Worm (Caenorhabditis elegans) whole organism, L1 larva: ENCODE data around the gene srw-71.
A peak's percentile ranks its signal among the peaks of the same experiment; 100 is the strongest.

ENCODE experiments used
- C04F5.9 ChIP-seq: sonication (generic microtip); optimal IDR thresholded peaks from 2 replicates; lab custom pipeline; 2016; ENCODE audit warnings: missing genetic modification characterization, missing compliant biosample characterization
- C16A3.4 ChIP-seq: fragments of 150-350 bp; optimal IDR thresholded peaks from 2 replicates; lab custom pipeline; 2014; ENCODE audit warnings: missing biosample characterization, missing genetic modification characterization
- F16B12.6 ChIP-seq: fragments of 150-350 bp; optimal IDR thresholded peaks from 2 replicates; lab custom pipeline; 2014; ENCODE audit warnings: missing biosample characterization, missing genetic modification characterization
- Y116A8C.19 ChIP-seq: sonication (generic microtip); optimal IDR thresholded peaks from 2 replicates; lab custom pipeline; 2016; ENCODE audit warnings: missing compliant biosample characterization, missing genetic modification characterization, borderline replicate concordance
- aly-2 ChIP-seq: fragments of 150-350 bp; optimal IDR thresholded peaks from 2 replicates; lab custom pipeline; 2014; ENCODE audit warnings: missing biosample characterization, missing genetic modification characterization
- blmp-1 ChIP-seq: fragments of 150-350 bp; optimal IDR thresholded peaks from 2 replicates; lab custom pipeline; 2014; ENCODE audit warnings: missing biosample characterization, missing genetic modification characterization
- ceh-8 ChIP-seq: fragments of 200-800 bp; sonication (Bioruptor generic); optimal IDR thresholded peaks from 2 replicates; lab custom pipeline; 2018; ENCODE audit warnings: mild to moderate bottlenecking, missing genetic modification characterization, moderate library complexity, missing compliant biosample characterization
- ceh-82 ChIP-seq, 3 experiments: fragments of 150-350 bp in 1 of 3; sonication (generic microtip) in 2 of 3; optimal IDR thresholded peaks; 2 replicates each; lab custom pipeline; 2014 to 2017; ENCODE audit warnings: missing biosample characterization in 3 of 3, missing genetic modification characterization in 3 of 3
- ceh-88 ChIP-seq: fragments of 200-800 bp; sonication (Bioruptor generic); IDR thresholded peaks from 2 replicates; pipeline ENCODE4 v1.3.6; 2022; ENCODE audit warnings: missing genetic modification characterization, missing compliant biosample characterization
- ceh-90 ChIP-seq: sonication (generic microtip); optimal IDR thresholded peaks from 2 replicates; lab custom pipeline; 2016; ENCODE audit warnings: missing genetic modification characterization, missing compliant biosample characterization
- dpl-1 ChIP-seq, 3 experiments: fragments of 150-350 bp in 2 of 3; sonication (generic microtip) in 1 of 3; optimal IDR thresholded peaks; 2 replicates each; lab custom pipeline; 2014 to 2017; ENCODE audit warnings: missing biosample characterization in 3 of 3, missing genetic modification characterization in 3 of 3, missing genetic modification reagents in 3 of 3
- dsc-1 ChIP-seq: sonication (generic microtip); optimal IDR thresholded peaks from 2 replicates; lab custom pipeline; 2016; ENCODE audit warnings: mild to moderate bottlenecking, missing genetic modification characterization, missing compliant biosample characterization
- efl-1 ChIP-seq, 4 experiments: fragments of 150-350 bp; optimal IDR thresholded peaks in 3 of 4; peaks in 1 of 4; 1 replicate in 1 of 4; 2 replicates in 3 of 4; lab custom pipeline; 2014; ENCODE audit warnings: missing biosample characterization in 2 of 4, missing genetic modification characterization in 2 of 4, missing genetic modification reagents in 2 of 4
- egl-13 ChIP-seq: sonication (generic microtip); optimal IDR thresholded peaks from 2 replicates; lab custom pipeline; 2016; ENCODE audit warnings: missing genotype, missing genetic modification reagents, missing genetic modification characterization, missing compliant biosample characterization
- elt-3 ChIP-seq, 6 experiments: fragments of 150-350 bp in 1 of 6; sonication (generic microtip); optimal IDR thresholded peaks; 2 replicates each; lab custom pipeline; 2017 to 2018; ENCODE audit warnings: missing biosample characterization in 6 of 6, missing genetic modification characterization in 6 of 6, inconsistent platforms in 1 of 6
- fkh-8 ChIP-seq: sonication (generic microtip); optimal IDR thresholded peaks from 2 replicates; lab custom pipeline; 2016; ENCODE audit warnings: mild to moderate bottlenecking, missing genetic modification characterization, missing compliant biosample characterization
- fos-1 ChIP-seq: fragments of 150-350 bp; optimal IDR thresholded peaks from 2 replicates; lab custom pipeline; 2014; ENCODE audit warnings: missing biosample characterization, missing genetic modification characterization
- hlh-4 ChIP-seq: sonication (generic microtip); optimal IDR thresholded peaks from 2 replicates; lab custom pipeline; 2016; ENCODE audit warnings: mild to moderate bottlenecking, missing genetic modification characterization, missing compliant biosample characterization
- isw-1 ChIP-seq: fragments of 200-800 bp; sonication (Bioruptor generic); IDR thresholded peaks from 2 replicates; pipeline ENCODE4 v1.3.6; 2022; ENCODE audit warnings: missing genetic modification characterization, missing compliant biosample characterization
- jun-1 ChIP-seq: fragments of 150-350 bp; optimal IDR thresholded peaks from 2 replicates; lab custom pipeline; 2014; ENCODE audit warnings: missing biosample characterization, missing genetic modification reagents, missing genetic modification characterization
- lin-13 ChIP-seq: fragments of 150-350 bp; optimal IDR thresholded peaks from 2 replicates; lab custom pipeline; 2014; ENCODE audit warnings: missing biosample characterization, missing genetic modification reagents, missing genetic modification characterization
- lin-15B ChIP-seq: fragments of 150-350 bp; sonication (generic microtip); optimal IDR thresholded peaks from 3 replicates; lab custom pipeline; 2014; ENCODE audit warnings: missing biosample characterization, missing genetic modification characterization
- lir-3 ChIP-seq: sonication (generic microtip); optimal IDR thresholded peaks from 2 replicates; lab custom pipeline; 2016; ENCODE audit warnings: mild to moderate bottlenecking, missing genetic modification characterization, moderate library complexity, missing compliant biosample characterization; ENCODE audit not compliant: poor library complexity
- lsy-2 ChIP-seq, 2 experiments: fragments of 150-350 bp; optimal IDR thresholded peaks; 2 replicates each; lab custom pipeline; 2014; ENCODE audit warnings: missing biosample characterization in 2 of 2, missing genetic modification characterization in 2 of 2
- mab-9 ChIP-seq: fragments of 200-800 bp; sonication (Bioruptor generic); IDR thresholded peaks from 2 replicates; pipeline ENCODE4 v1.3.6; 2022; ENCODE audit warnings: missing genetic modification reagents, missing genetic modification characterization, missing compliant biosample characterization
- mdl-1 ChIP-seq, 2 experiments: fragments of 150-350 bp; optimal IDR thresholded peaks; 2 replicates each; lab custom pipeline; 2014 to 2017; ENCODE audit warnings: missing biosample characterization in 2 of 2, missing genetic modification characterization in 2 of 2, inconsistent platforms in 1 of 2
- nhr-11 ChIP-seq: fragments of 150-350 bp; optimal IDR thresholded peaks from 2 replicates; lab custom pipeline; 2014; ENCODE audit warnings: missing biosample characterization, missing genetic modification characterization
- nhr-12 ChIP-seq: sonication (generic microtip); optimal IDR thresholded peaks from 2 replicates; lab custom pipeline; 2017; ENCODE audit warnings: missing biosample characterization, missing genetic modification characterization
- nhr-19 ChIP-seq: fragments of 200-800 bp; sonication (Bioruptor generic); conservative IDR thresholded peaks from 2 replicates; pipeline ENCODE4 v1.3.6; 2022; ENCODE audit warnings: missing genetic modification characterization, missing compliant biosample characterization
- nhr-20 ChIP-seq: sonication (generic microtip); optimal IDR thresholded peaks from 2 replicates; lab custom pipeline; 2016; ENCODE audit warnings: mild to moderate bottlenecking, missing genetic modification characterization, missing compliant biosample characterization
- nhr-71 ChIP-seq: sonication (generic microtip); optimal IDR thresholded peaks from 2 replicates; lab custom pipeline; 2016; ENCODE audit warnings: mild to moderate bottlenecking, missing genetic modification characterization, moderate library complexity, missing compliant biosample characterization
- nhr-76 ChIP-seq: sonication (generic microtip); optimal IDR thresholded peaks from 2 replicates; lab custom pipeline; 2017; ENCODE audit warnings: missing biosample characterization, missing genetic modification characterization
- nhr-77 ChIP-seq: fragments of 150-350 bp; optimal IDR thresholded peaks from 2 replicates; lab custom pipeline; 2014; ENCODE audit warnings: missing biosample characterization, missing genetic modification characterization
- pqm-1 ChIP-seq: sonication (generic microtip); optimal IDR thresholded peaks from 3 replicates; lab custom pipeline; 2017; ENCODE audit warnings: missing biosample characterization, missing genetic modification characterization
- rnt-1 ChIP-seq: sonication (generic microtip); optimal IDR thresholded peaks from 2 replicates; lab custom pipeline; 2016; ENCODE audit warnings: mild to moderate bottlenecking, missing genetic modification characterization, moderate library complexity, missing compliant biosample characterization
- skn-1 ChIP-seq: fragments of 150-350 bp; optimal IDR thresholded peaks from 2 replicates; lab custom pipeline; 2014; ENCODE audit warnings: missing biosample characterization, missing genetic modification characterization
- snpc-4 ChIP-seq: fragments of 150-350 bp; optimal IDR thresholded peaks from 2 replicates; lab custom pipeline; 2014; ENCODE audit warnings: missing biosample characterization, missing genetic modification characterization
- snu-23 ChIP-seq: sonication (generic microtip); optimal IDR thresholded peaks from 2 replicates; lab custom pipeline; 2016; ENCODE audit warnings: missing genetic modification characterization, missing compliant biosample characterization
- sox-4 ChIP-seq: sonication (generic microtip); optimal IDR thresholded peaks from 2 replicates; lab custom pipeline; 2016; ENCODE audit warnings: missing genetic modification characterization, missing compliant biosample characterization
- sup-37 ChIP-seq: fragments of 200-800 bp; sonication (Bioruptor generic); optimal IDR thresholded peaks from 2 replicates; lab custom pipeline; 2018; ENCODE audit warnings: mild to moderate bottlenecking, missing genetic modification characterization, missing compliant biosample characterization
- unc-30 ChIP-seq: sonication (generic microtip); optimal IDR thresholded peaks from 2 replicates; lab custom pipeline; 2017; ENCODE audit warnings: missing biosample characterization, missing genetic modification characterization
- xbp-1 ChIP-seq: sonication (generic microtip); optimal IDR thresholded peaks from 2 replicates; lab custom pipeline; 2016; ENCODE audit warnings: missing genetic modification characterization, missing compliant biosample characterization
- zag-1 ChIP-seq: fragments of 150-350 bp; optimal IDR thresholded peaks from 2 replicates; lab custom pipeline; 2014; ENCODE audit warnings: missing biosample characterization, missing genetic modification characterization

The srw-71 gene

DNA sequence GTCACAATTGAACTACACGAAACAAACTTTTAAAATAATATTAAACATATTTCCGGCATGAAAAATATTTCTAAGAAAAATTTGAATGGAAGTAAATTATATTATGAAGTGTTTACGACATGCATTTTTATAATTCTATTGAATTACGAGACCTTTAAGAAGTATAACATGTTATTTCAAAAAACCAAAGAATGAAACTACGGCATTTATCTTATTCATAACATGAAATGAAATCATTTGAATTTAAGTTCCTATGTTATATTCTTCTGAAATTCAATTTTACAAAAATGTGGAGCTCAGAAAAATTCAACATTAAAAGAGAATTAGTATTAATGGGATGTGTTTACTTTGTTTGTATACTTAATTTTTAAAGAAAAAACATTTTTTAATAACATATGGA is at the start of gene srw-71:
srw-71 (minus strand) TSS at position 101 of the 400 bp plus-strand sequence.
- TF ChIP-seq C04F5.9 (tag; lab: Kevin White, UChicago) (no peak), fkh-8 (peak; percentile 33), nhr-11 (tag; lab: Kevin White, UChicago) (peak; percentile 30)

DNA sequence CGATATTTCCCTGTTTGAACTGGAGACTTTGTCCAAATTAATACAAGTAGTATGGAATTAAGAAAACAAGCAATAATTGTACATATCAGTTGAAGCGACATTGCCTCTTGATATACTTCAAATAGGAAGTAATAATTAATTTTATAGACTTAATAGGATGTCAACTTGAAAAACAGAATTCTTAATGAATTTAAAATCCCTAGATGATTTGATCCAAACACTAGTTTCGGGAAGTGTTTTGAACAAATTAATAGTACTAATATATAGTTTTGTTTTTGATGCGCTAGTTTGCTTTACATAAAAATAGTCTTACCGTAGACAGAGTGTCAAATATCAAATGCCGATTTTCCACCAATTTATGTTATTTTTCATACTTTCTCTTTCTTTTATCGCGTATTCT is 47.5 kb upstream of the srw-71 start, which contains the start of gene str-190:
str-190 (minus strand) TSS at position 101 of the 400 bp plus-strand sequence.
- no peak for TF ChIP-seq nhr-12 (tag; lab: Kevin White, UChicago)
- TF ChIP-seq mdl-1 (tag; optimal IDR thresholded peaks at IDR 0.05; lab: Kevin White, UChicago): no peak
- TF ChIP-seq elt-3 (tag; optimal IDR thresholded peaks at IDR 0.05; lab: Kevin White, UChicago): no peak
- TF ChIP-seq nhr-19 (GFP tag; lab: Robert Waterston, UW): no peak
- TF ChIP-seq C16A3.4: no peak

ce11 chrV:7476766-7477165 is 45.9 kb upstream of the srw-71 start, which contains the start of gene srh-125:
Gene srh-125, minus strand, starts transcription at chrV:7476866.
- no peak for TF ChIP-seq sup-37 (GFP tag; lab: Kevin White, UChicago)
- peak; percentile 63 for TF ChIP-seq hlh-4
- TF ChIP-seq fkh-8: peak; percentile 15
- TF ChIP-seq, all 84 proteins: peak for 2

DNA sequence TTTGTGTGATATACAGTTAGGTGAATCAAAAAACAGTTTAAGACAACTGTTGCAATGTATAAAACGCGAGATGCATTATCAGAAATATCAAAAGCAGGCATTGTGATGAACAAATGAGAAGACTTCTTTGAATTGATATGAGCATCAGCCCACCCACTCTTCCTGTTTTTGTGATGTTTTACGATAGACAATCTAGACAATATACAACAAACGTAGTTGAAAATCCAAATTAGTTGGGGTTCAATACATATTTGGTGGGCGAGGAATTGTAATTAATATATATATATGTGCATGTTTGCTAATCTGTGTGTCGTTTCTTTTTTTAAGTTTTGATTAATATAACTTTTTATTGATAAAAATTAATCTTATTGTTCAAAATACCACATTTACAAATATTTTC is 41.9 kb upstream of the srw-71 start, which contains the start of gene str-28:
str-28 (minus strand) TSS at position 101 of the 400 bp plus-strand sequence.
- TF ChIP-seq ceh-8 (no peak), isw-1 (no peak), Y116A8C.19 (tag; lab: Kevin White, UChicago) (no peak), nhr-11 (tag; lab: Kevin White, UChicago) (no peak), skn-1 (tag; lab: Kevin White, UChicago) (no peak), nhr-76 (no peak), nhr-77 (tag; lab: Kevin White, UChicago) (no peak)

DNA sequence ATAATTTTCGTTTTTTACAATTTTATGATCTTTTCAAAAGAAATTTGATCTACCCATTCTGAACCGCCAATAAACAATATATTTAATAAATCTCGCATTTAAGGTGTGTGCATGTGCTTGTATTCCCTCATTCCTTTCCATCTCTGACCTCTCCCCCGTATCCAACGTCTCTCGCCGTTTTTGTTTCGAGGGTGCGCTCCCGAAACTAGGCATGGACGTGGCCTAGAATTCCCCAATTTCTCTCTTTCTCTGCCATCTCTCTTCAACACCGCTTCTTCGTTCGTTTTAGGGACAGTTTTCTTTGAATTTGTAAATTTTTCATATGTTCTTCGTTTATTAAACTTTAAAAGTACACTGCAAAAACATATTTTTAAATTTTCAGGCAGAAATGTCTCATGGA is 34.6 kb upstream of the srw-71 start, which contains the start of gene F25E5.1:
F25E5.1 (plus strand) TSS at position 376 of the 400 bp plus-strand sequence.
- TF ChIP-seq nhr-20 (tag; lab: Kevin White, UChicago): peak; percentile 71
- no peak for TF ChIP-seq aly-2 (tag; lab: Kevin White, UChicago)
- peak; percentile 77 for TF ChIP-seq ceh-90 (tag; lab: Kevin White, UChicago)
- TF ChIP-seq rnt-1: peak; percentile 93
- TF ChIP-seq isw-1: peak; percentile 57
- peak; percentile 79 to 81 for TF ChIP-seq efl-1 (optimal IDR thresholded peaks at IDR 0.05; lab: Kevin White, UChicago)
- peak; percentile 73 to 93 for TF ChIP-seq efl-1 (GFP tag; optimal IDR thresholded peaks at IDR 0.05 in 1 of 2; lab: Kevin White, UChicago)
- TF ChIP-seq nhr-77 (tag; lab: Kevin White, UChicago): peak; percentile 34
- TF ChIP-seq elt-3 (tag; optimal IDR thresholded peaks at IDR 0.05; lab: Kevin White, UChicago): no peak
- peak; percentile 82 for TF ChIP-seq fkh-8
- peak; percentile 43 for TF ChIP-seq egl-13
- TF ChIP-seq snpc-4 (tag; lab: Kevin White, UChicago): peak; percentile 47
- TF ChIP-seq mab-9: 0 out of 2 replicates have a peak, but pooled peaks have one; percentile 29
- no peak for TF ChIP-seq nhr-11 (tag; lab: Kevin White, UChicago)
- TF ChIP-seq pqm-1 (tag; lab: Kevin White, UChicago): no peak
- TF ChIP-seq ceh-88: no peak
- TF ChIP-seq snu-23 (GFP tag; lab: Kevin White, UChicago): peak; percentile 76
- peak; percentile 46 for TF ChIP-seq lin-13 (GFP tag; lab: Kevin White, UChicago)
- peak; percentile 59 for TF ChIP-seq xbp-1 (tag; lab: Kevin White, UChicago)
- no peak for TF ChIP-seq C04F5.9 (tag; lab: Kevin White, UChicago)
- TF ChIP-seq jun-1 (tag; lab: Kevin White, UChicago): peak; percentile 2
- TF ChIP-seq sox-4: peak; percentile 38
- TF ChIP-seq nhr-71 (tag; lab: Kevin White, UChicago): peak; percentile 80
- TF ChIP-seq zag-1 (tag; lab: Kevin White, UChicago): no peak
- TF ChIP-seq F16B12.6 (tag; lab: Kevin White, UChicago): peak; percentile 42
- peak; percentile 86 for TF ChIP-seq lir-3 (tag; lab: Kevin White, UChicago)
- peak; percentile 42 to 73 (median 65) for TF ChIP-seq ceh-82 (tag; optimal IDR thresholded peaks at IDR 0.05; lab: Kevin White, UChicago)
- no peak for TF ChIP-seq fos-1 (tag; lab: Kevin White, UChicago)
- peak; percentile 49 for TF ChIP-seq skn-1 (tag; lab: Kevin White, UChicago)
- peak; percentile 56 for TF ChIP-seq dsc-1 (tag; lab: Kevin White, UChicago)
- TF ChIP-seq lin-15B (tag; lab: Kevin White, UChicago): peak; percentile 31
- TF ChIP-seq unc-30 (tag; lab: Kevin White, UChicago): no peak
- TF ChIP-seq C16A3.4: peak; percentile 29
- peak; percentile 49 to 72 (median 63) for TF ChIP-seq dpl-1 (GFP tag; optimal IDR thresholded peaks at IDR 0.05; lab: Kevin White, UChicago)
- TF ChIP-seq blmp-1 (tag; lab: Kevin White, UChicago): peak; percentile 37
- TF ChIP-seq lsy-2 (tag; optimal IDR thresholded peaks at IDR 0.05; lab: Kevin White, UChicago): peak; percentile 55 to 75
- peak; percentile 70 for TF ChIP-seq nhr-19 (GFP tag; lab: Robert Waterston, UW)
